Worm (Caenorhabditis elegans) whole organism, L4 larva: ENCODE measurements around the gene F18E9.1.
A peak's percentile ranks its signal among the peaks of the same experiment; 100 is the strongest.

ENCODE experiments used
- F49E8.2 ChIP-seq: sonication (generic microtip); optimal IDR thresholded peaks from 2 replicates; lab custom pipeline; 2016; ENCODE audit warnings: missing compliant biosample characterization, mild to moderate bottlenecking, missing genetic modification characterization, borderline replicate concordance
- R02D3.7 ChIP-seq: fragments of 150-350 bp; sonication (generic microtip); optimal IDR thresholded peaks from 3 replicates; lab custom pipeline; 2014; ENCODE audit warnings: missing biosample characterization, missing genetic modification characterization
- ZK337.2 ChIP-seq: fragments of 200-800 bp; sonication (Bioruptor generic); IDR thresholded peaks from 2 replicates; pipeline ENCODE4 v1.3.6; 2022; ENCODE audit warnings: missing genetic modification reagents, missing genetic modification characterization, missing compliant biosample characterization
- ZK546.5 ChIP-seq, 2 experiments: sonication (generic microtip); optimal IDR thresholded peaks; 2 replicates each; lab custom pipeline; 2017; ENCODE audit warnings: missing biosample characterization in 2 of 2, missing genetic modification characterization in 2 of 2
- aha-1 ChIP-seq: fragments of 150-350 bp; peaks from one replicate; lab custom pipeline; 2014; ENCODE audit warnings: missing biosample characterization, missing genetic modification characterization
- aly-2 ChIP-seq: sonication (generic microtip); optimal IDR thresholded peaks from 2 replicates; lab custom pipeline; 2018; ENCODE audit warnings: missing biosample characterization, missing genetic modification characterization
- ama-1 ChIP-seq: fragments of 150-350 bp; optimal IDR thresholded peaks from 2 replicates; lab custom pipeline; 2014; ENCODE audit warnings: inconsistent platforms, mixed read lengths
- attf-4 ChIP-seq: sonication (generic microtip); optimal IDR thresholded peaks from 3 replicates; lab custom pipeline; 2017; ENCODE audit warnings: missing biosample characterization, missing genetic modification characterization
- ceh-28 ChIP-seq: fragments of 150-350 bp; optimal IDR thresholded peaks from 2 replicates; lab custom pipeline; 2014; ENCODE audit warnings: missing biosample characterization, missing genetic modification reagents, missing genetic modification characterization
- ceh-44 ChIP-seq: fragments of 200-800 bp; sonication (Bioruptor generic); IDR thresholded peaks from 2 replicates; pipeline ENCODE4 v1.3.6; 2022; ENCODE audit warnings: missing genetic modification reagents, missing genetic modification characterization, missing compliant biosample characterization
- ceh-62 ChIP-seq: sonication (generic microtip); optimal IDR thresholded peaks from 2 replicates; lab custom pipeline; 2017; ENCODE audit warnings: missing biosample characterization, missing genetic modification characterization
- cey-2 ChIP-seq: sonication (generic microtip); optimal IDR thresholded peaks from 3 replicates; lab custom pipeline; 2017; ENCODE audit warnings: missing genetic modification characterization, mild to moderate bottlenecking, missing compliant biosample characterization, antibody characterized with exemption, borderline replicate concordance; ENCODE audit not compliant: insufficient read depth
- ctbp-1 ChIP-seq: fragments of 200-800 bp; sonication (Bioruptor generic); IDR thresholded peaks from 2 replicates; pipeline ENCODE4 v1.3.6; 2022; ENCODE audit warnings: missing genetic modification reagents, missing genetic modification characterization, missing compliant biosample characterization
- daf-19 ChIP-seq: fragments of 200-800 bp; sonication (Bioruptor generic); conservative IDR thresholded peaks from 2 replicates; pipeline ENCODE4 v1.3.6; 2022; ENCODE audit warnings: missing genetic modification characterization, missing compliant biosample characterization
- dmd-6 ChIP-seq: fragments of 200-800 bp; sonication (Bioruptor generic); IDR thresholded peaks from 2 replicates; pipeline ENCODE4 v1.3.6; 2022; ENCODE audit warnings: missing genetic modification reagents, missing genetic modification characterization, missing compliant biosample characterization
- dmd-8 ChIP-seq: fragments of 200-800 bp; sonication (Bioruptor generic); IDR thresholded peaks from 2 replicates; pipeline ENCODE4 v1.3.6; 2022; ENCODE audit warnings: missing genetic modification characterization, missing compliant biosample characterization
- dpl-1 ChIP-seq: fragments of 150-350 bp; optimal IDR thresholded peaks from 2 replicates; lab custom pipeline; 2014; ENCODE audit warnings: missing biosample characterization, missing genetic modification reagents, missing genetic modification characterization
- duxl-1 ChIP-seq: sonication (generic microtip); optimal IDR thresholded peaks from 2 replicates; lab custom pipeline; 2016; ENCODE audit warnings: mild to moderate bottlenecking, missing genetic modification characterization, moderate library complexity, missing compliant biosample characterization; ENCODE audit not compliant: poor library complexity
- dve-1 ChIP-seq: sonication (generic microtip); optimal IDR thresholded peaks from 2 replicates; lab custom pipeline; 2017; ENCODE audit warnings: antibody characterized with exemption, mild to moderate bottlenecking, missing genetic modification characterization, missing compliant biosample characterization; ENCODE audit not compliant: insufficient read depth
- egl-27 ChIP-seq: sonication (generic microtip); optimal IDR thresholded peaks from 3 replicates; lab custom pipeline; 2017; ENCODE audit warnings: missing biosample characterization, missing genetic modification reagents, missing genetic modification characterization
- hif-1 ChIP-seq, 2 experiments: sonication (generic microtip); optimal IDR thresholded peaks; 2 replicates each; lab custom pipeline; 2016 to 2017; ENCODE audit warnings: missing compliant biosample characterization in 2 of 2, missing genetic modification characterization in 2 of 2, missing genetic modification reagents in 2 of 2, missing genotype in 2 of 2, mild to moderate bottlenecking in 1 of 2
- hlh-30 ChIP-seq: sonication (generic microtip); optimal IDR thresholded peaks from 2 replicates; lab custom pipeline; 2017; ENCODE audit warnings: antibody characterized with exemption, mild to moderate bottlenecking, missing genetic modification characterization, missing compliant biosample characterization; ENCODE audit not compliant: insufficient read depth
- hmg-1.1 ChIP-seq: fragments of 200-800 bp; sonication (Bioruptor generic); IDR thresholded peaks from 2 replicates; pipeline ENCODE4 v1.3.6; 2022; ENCODE audit warnings: missing genetic modification reagents, missing genetic modification characterization, missing compliant biosample characterization
- jun-1 ChIP-seq: fragments of 150-350 bp; optimal IDR thresholded peaks from 2 replicates; lab custom pipeline; 2014; ENCODE audit warnings: missing biosample characterization, missing genetic modification reagents, missing genetic modification characterization
- lim-7 ChIP-seq: fragments of 200-800 bp; sonication (Bioruptor generic); IDR thresholded peaks from 2 replicates; pipeline ENCODE4 v1.3.6; 2022; ENCODE audit warnings: missing genetic modification characterization, missing compliant biosample characterization
- lin-15B ChIP-seq: fragments of 150-350 bp; sonication (generic microtip); optimal IDR thresholded peaks from 3 replicates; lab custom pipeline; 2014; ENCODE audit warnings: missing biosample characterization, missing genetic modification characterization
- lin-38 ChIP-seq: fragments of 200-800 bp; sonication (Bioruptor generic); IDR thresholded peaks from 2 replicates; pipeline ENCODE4 v1.3.6; 2022; ENCODE audit warnings: missing genetic modification reagents, missing genetic modification characterization, missing compliant biosample characterization
- madf-5 ChIP-seq, 2 experiments: fragments of 200-800 bp; sonication (Bioruptor generic); IDR thresholded peaks; 2 replicates each; pipeline ENCODE4 v1.3.6; 2022; ENCODE audit warnings: missing compliant biosample characterization in 2 of 2, missing genetic modification characterization in 2 of 2
- mdl-1 ChIP-seq, 2 experiments: fragments of 150-350 bp in 1 of 2; sonication (generic microtip) in 1 of 2; optimal IDR thresholded peaks; 2 replicates each; lab custom pipeline; 2014 to 2017; ENCODE audit warnings: missing biosample characterization in 2 of 2, missing genetic modification characterization in 2 of 2
- mdt-29 ChIP-seq: fragments of 200-800 bp; sonication (Bioruptor generic); IDR thresholded peaks from 2 replicates; pipeline ENCODE4 v1.3.6; 2022; ENCODE audit warnings: missing genetic modification reagents, missing genetic modification characterization, missing compliant biosample characterization
- nhr-11 ChIP-seq: fragments of 150-350 bp; optimal IDR thresholded peaks from 2 replicates; lab custom pipeline; 2014; ENCODE audit warnings: missing biosample characterization, missing genetic modification characterization
- nhr-28 ChIP-seq: fragments of 150-350 bp; optimal IDR thresholded peaks from 2 replicates; lab custom pipeline; 2014; ENCODE audit warnings: missing biosample characterization, missing genetic modification characterization
- php-3 ChIP-seq: fragments of 200-800 bp; sonication (Bioruptor generic); IDR thresholded peaks from 2 replicates; pipeline ENCODE4 v1.3.6; 2022; ENCODE audit warnings: missing genetic modification reagents, missing genetic modification characterization, missing compliant biosample characterization
- skn-1 ChIP-seq: fragments of 150-350 bp; optimal IDR thresholded peaks from 2 replicates; lab custom pipeline; 2014; ENCODE audit warnings: missing biosample characterization, missing genetic modification characterization
- snpc-1.2 ChIP-seq: fragments of 200-800 bp; sonication (Bioruptor generic); IDR thresholded peaks from 2 replicates; pipeline ENCODE4 v1.3.6; 2022; ENCODE audit warnings: missing genetic modification reagents, missing genetic modification characterization, missing compliant biosample characterization
- snpc-4 ChIP-seq: fragments of 150-350 bp; optimal IDR thresholded peaks from 2 replicates; lab custom pipeline; 2014; ENCODE audit warnings: missing biosample characterization, missing genetic modification characterization
- spr-1 ChIP-seq: sonication (generic microtip); optimal IDR thresholded peaks from 2 replicates; lab custom pipeline; 2016; ENCODE audit warnings: mild to moderate bottlenecking, missing genetic modification characterization, missing compliant biosample characterization
- zag-1 ChIP-seq: fragments of 150-350 bp; optimal IDR thresholded peaks from 2 replicates; lab custom pipeline; 2014; ENCODE audit warnings: missing biosample characterization, missing genetic modification characterization

Gene F18E9.1

DNA sequence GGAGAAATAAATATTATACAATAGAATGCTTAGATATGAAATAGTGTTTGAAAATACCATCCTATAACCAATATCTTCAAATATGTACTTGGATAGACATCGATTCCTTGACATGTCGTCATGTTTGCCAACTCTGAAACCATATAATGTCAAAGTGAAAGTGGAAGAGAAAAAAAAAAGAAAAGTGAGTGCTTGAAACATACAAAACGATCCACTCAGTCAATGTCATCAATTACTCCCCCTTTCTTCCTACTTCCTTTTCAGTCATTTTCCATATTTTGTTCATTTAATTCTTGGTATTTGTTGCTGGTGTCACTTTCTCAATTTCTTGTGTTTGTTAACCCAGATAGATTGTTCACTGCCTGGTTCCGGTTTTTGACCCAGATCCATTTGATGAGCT lies 21.1 kb upstream of the F18E9.1 start, which contains the start of gene F18E9.4:
TSS of gene F18E9.4 (plus strand) at position 301 of the 400 bp plus-strand sequence.
- TF ChIP-seq aha-1 (tag; lab: Kevin White, UChicago) (peak; percentile 22), dmd-8 (GFP tag; lab: Robert Waterston, UW) (no peak)

DNA sequence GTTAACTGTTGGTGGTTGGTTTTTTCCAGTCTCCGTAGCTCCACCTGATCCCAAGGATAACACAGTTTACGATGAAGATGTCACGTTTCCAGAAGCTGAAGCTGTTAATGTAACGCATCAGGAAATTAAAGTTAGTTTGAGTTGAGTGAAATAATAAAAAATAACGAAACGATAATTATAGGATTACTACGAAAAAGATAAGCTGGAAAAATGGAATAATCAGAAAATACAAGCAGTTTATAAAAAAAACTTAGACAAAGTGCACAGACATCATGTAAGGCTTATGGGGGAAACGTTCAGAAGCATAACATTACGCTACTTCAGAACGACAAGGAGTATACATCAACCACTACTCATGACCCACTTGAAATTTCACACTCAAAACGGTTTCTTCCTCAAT lies 19.9 kb upstream of the F18E9.1 start, which contains the start of gene F18E9.8:
TSS of gene F18E9.8 (minus strand) at position 101 of the 400 bp plus-strand sequence.
- TF ChIP-seq spr-1 (tag; lab: Kevin White, UChicago) = no peak
- TF ChIP-seq R02D3.7 (tag; lab: Kevin White, UChicago) = no peak
- TF ChIP-seq snpc-4 (tag; lab: Kevin White, UChicago) = no peak
- TF ChIP-seq snpc-1.2 (GFP tag; lab: Robert Waterston, UW) = no peak
- TF ChIP-seq madf-5 (GFP tag; IDR thresholded peaks at IDR 0.05; lab: Robert Waterston, UW) = no peak
- no peak for TF ChIP-seq egl-27 (tag; lab: Kevin White, UChicago)
- TF ChIP-seq ama-1 (lab: Kevin White, UChicago) = no peak
- TF ChIP-seq dpl-1 (GFP tag; lab: Kevin White, UChicago) = no peak
- TF ChIP-seq ctbp-1 (GFP tag; lab: Robert Waterston, UW) = no peak
- no peak for TF ChIP-seq hif-1 (tag; optimal IDR thresholded peaks at IDR 0.05; lab: Kevin White, UChicago)

DNA sequence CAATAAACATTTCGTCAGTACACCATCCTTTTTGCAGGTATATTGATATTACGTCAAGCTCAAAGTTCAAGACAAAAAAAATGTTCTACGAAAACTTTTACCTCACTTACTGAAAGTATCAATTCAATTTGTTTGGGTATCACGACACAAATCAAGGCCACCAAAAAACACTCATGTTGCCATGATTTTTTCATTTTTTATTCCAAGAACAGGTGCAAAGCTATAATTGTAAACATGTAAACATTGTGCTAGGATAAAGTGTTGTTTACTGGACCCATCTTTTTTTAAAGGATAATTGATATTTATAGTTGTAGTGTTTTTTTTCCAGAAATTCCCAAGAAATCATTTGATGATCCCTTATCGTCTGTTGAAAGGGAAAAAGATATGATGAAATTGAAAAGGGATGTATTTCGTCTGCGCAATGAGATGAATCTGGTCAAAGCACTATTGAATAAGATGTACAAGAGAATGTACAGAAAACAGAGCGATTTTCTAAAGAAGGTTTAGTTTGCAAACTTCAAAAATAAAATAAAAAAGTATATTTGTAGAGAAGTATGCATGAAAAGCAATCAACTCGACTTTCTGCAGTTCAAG lies 18.5 kb upstream of the F18E9.1 start:
- TF ChIP-seq nhr-11 (peak; percentile 36), snpc-4 (tag; lab: Kevin White, UChicago) (no peak), cey-2 (tag; lab: Kevin White, UChicago) (no peak), nhr-28 (tag; lab: Kevin White, UChicago) (peak; percentile 9)

DNA sequence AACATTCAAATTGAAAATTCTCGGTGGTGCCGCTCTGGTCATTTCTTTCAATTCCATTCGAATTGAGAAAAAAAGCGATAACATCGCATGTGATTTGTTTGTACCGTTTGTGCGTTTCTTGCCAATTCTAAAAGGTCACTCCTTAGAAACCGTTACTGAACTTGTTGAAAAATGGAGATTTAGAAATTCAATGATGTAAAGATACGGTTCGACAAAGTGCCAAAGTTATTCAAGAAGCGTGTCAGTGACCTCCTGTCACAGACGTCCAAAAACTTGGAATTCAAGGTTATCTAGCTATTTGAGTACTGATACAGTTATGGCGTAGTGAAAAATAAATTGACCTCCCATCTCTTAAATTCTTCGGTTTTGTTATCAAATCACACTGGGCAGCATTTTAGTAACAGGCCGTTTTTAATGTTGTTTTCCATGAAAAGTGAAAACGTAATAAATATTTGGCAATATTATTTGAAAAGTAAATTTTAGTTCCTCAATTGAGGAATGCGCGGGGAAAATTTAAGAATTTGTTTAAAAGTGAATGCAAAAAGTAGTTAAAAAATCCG lies 16.4 kb upstream of the F18E9.1 start:
- no peak for TF ChIP-seq ceh-28 (tag; lab: Kevin White, UChicago)
- TF ChIP-seq dmd-6 = no peak
- no peak for TF ChIP-seq hmg-1.1 (GFP tag; lab: Robert Waterston, UW)
- TF ChIP-seq ceh-44 (GFP tag; lab: Robert Waterston, UW) = no peak
- no peak for TF ChIP-seq R02D3.7 (tag; lab: Kevin White, UChicago)
- no peak for TF ChIP-seq F49E8.2 (tag; lab: Kevin White, UChicago)
- TF ChIP-seq daf-19 (GFP tag; lab: Robert Waterston, UW) = no peak
- TF ChIP-seq ZK546.5 (tag; optimal IDR thresholded peaks at IDR 0.05; lab: Kevin White, UChicago) = no peak
- TF ChIP-seq dpl-1 (GFP tag; lab: Kevin White, UChicago) = no peak

DNA sequence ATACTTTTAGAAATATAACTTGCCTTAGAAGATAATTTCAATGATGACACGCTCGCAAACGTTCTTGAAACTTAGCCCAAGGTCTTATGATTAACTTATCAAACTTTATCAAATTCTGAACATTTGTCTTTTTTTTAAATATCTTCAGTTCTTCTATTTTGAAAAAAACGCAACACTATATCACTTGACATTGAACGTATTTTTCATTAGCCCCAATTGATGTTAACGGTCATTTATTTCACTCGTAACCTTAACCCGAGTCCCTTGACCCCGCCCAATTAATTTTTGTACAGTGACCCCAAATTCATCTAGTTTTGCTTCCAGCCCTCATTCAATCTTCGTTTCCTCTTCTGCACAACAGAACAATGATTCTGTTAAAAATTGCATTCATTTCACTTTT lies 15.5 kb upstream of the F18E9.1 start, which contains the start of gene F18E9.3:
TSS of gene F18E9.3 (plus strand) at position 311 of the 400 bp plus-strand sequence.
- TF ChIP-seq mdl-1 (tag; optimal IDR thresholded peaks at IDR 0.05; lab: Kevin White, UChicago) (no peak), hlh-30 (tag; lab: Kevin White, UChicago) (peak; percentile 15), aha-1 (tag; lab: Kevin White, UChicago) (peak; percentile 96), jun-1 (no peak)
- TF ChIP-seq, all 104 proteins: peak for 2

DNA sequence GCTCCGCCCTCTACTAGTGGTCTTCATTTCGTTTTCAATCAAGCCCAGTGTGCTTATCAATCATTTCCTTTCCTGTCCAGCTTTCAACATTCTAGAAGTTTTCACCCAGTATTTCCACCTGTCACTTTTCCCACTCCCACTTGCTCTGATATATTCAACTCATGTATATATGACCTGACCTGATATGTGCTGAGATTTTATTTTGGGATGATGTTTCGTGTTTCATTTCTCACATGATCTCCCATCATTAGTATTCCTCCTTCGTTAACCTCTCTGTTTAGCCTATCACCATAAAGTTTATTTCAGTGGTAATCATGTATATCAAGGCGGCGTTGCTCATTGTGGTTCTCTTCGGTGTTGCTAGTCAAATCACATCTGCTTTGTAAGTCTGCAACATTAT lies 8.5 kb upstream of the F18E9.1 start, which contains the start of gene nlp-7:
TSS of gene nlp-7 (plus strand) at position 301 of the 400 bp plus-strand sequence.
- TF ChIP-seq hif-1 (tag; optimal IDR thresholded peaks at IDR 0.05; lab: Kevin White, UChicago) (no peak), ceh-62 (no peak), daf-19 (GFP tag; lab: Robert Waterston, UW) (no peak), skn-1 (tag; lab: Kevin White, UChicago) (no peak), lim-7 (no peak), php-3 (no peak), aly-2 (tag; lab: Kevin White, UChicago) (no peak), duxl-1 (tag; lab: Kevin White, UChicago) (no peak), dpl-1 (GFP tag; lab: Kevin White, UChicago) (no peak), lin-15B (tag; lab: Kevin White, UChicago) (no peak), attf-4 (tag; lab: Kevin White, UChicago) (no peak), dve-1 (tag; lab: Kevin White, UChicago) (no peak), lin-38 (no peak), zag-1 (no peak), ZK337.2 (no peak), mdt-29 (GFP tag; lab: Robert Waterston, UW) (no peak), dmd-6 (no peak)
